Worm (Caenorhabditis elegans) whole organism, mixed stage, embryonic: Measurements from ENCODE around the gene spot-1.

ENCODE experiments used
- M03D4.4 ChIP-seq: sonication (generic microtip); optimal IDR thresholded peaks from 2 replicates; lab custom pipeline; 2017; ENCODE audit warnings: mild to moderate bottlenecking, missing genetic modification characterization, missing compliant biosample characterization
- bed-3 ChIP-seq: fragments of 200-800 bp; sonication (Bioruptor generic); optimal IDR thresholded peaks from 3 replicates; lab custom pipeline; 2018; ENCODE audit warnings: mild to moderate bottlenecking, missing genetic modification characterization, moderate library complexity, missing compliant biosample characterization
- blmp-1 ChIP-seq: fragments of 150-350 bp; optimal IDR thresholded peaks from 2 replicates; lab custom pipeline; 2014; ENCODE audit warnings: missing biosample characterization, missing genetic modification characterization
- ceh-39 ChIP-seq: fragments of 150-350 bp; optimal IDR thresholded peaks from 2 replicates; lab custom pipeline; 2014; ENCODE audit warnings: missing biosample characterization, missing genetic modification characterization
- ces-1 ChIP-seq: fragments of 150-350 bp; optimal IDR thresholded peaks from 2 replicates; lab custom pipeline; 2014; ENCODE audit warnings: missing biosample characterization, missing genetic modification reagents, missing genetic modification characterization
- cnd-1 ChIP-seq: fragments of 200-800 bp; sonication (Bioruptor generic); optimal IDR thresholded peaks from 2 replicates; lab custom pipeline; 2018; ENCODE audit warnings: mild to moderate bottlenecking, missing genetic modification characterization, missing compliant biosample characterization
- drap-1 ChIP-seq: fragments of 200-800 bp; sonication (Bioruptor generic); optimal IDR thresholded peaks from 3 replicates; lab custom pipeline; 2018; ENCODE audit warnings: mild to moderate bottlenecking, missing genetic modification characterization, missing compliant biosample characterization
- elt-1 ChIP-seq: sonication (generic microtip); optimal IDR thresholded peaks from 2 replicates; lab custom pipeline; 2017; ENCODE audit warnings: missing genetic modification characterization, mild to moderate bottlenecking, missing compliant biosample characterization, antibody characterized with exemption, moderate library complexity, borderline replicate concordance; ENCODE audit not compliant: insufficient read depth
- elt-3 ChIP-seq: fragments of 150-350 bp; optimal IDR thresholded peaks from 2 replicates; lab custom pipeline; 2014; ENCODE audit warnings: missing biosample characterization, missing genetic modification characterization
- flh-1 ChIP-seq: fragments of 200-800 bp; sonication (Bioruptor generic); optimal IDR thresholded peaks from 2 replicates; lab custom pipeline; 2018; ENCODE audit warnings: mild to moderate bottlenecking, missing genetic modification characterization, moderate library complexity, missing compliant biosample characterization
- ham-2 ChIP-seq: fragments of 200-800 bp; sonication (Bioruptor generic); optimal IDR thresholded peaks from 2 replicates; lab custom pipeline; 2018; ENCODE audit warnings: mild to moderate bottlenecking, missing genetic modification characterization, missing compliant biosample characterization
- hlh-1 ChIP-seq: fragments of 150-350 bp; optimal IDR thresholded peaks from 2 replicates; lab custom pipeline; 2014; ENCODE audit warnings: missing biosample characterization, missing genetic modification reagents, missing genetic modification characterization
- lin-13 ChIP-seq: fragments of 150-350 bp; optimal IDR thresholded peaks from 2 replicates; lab custom pipeline; 2014; ENCODE audit warnings: missing biosample characterization, missing genetic modification characterization
- lin-32 ChIP-seq: fragments of 200-800 bp; sonication (Bioruptor generic); optimal IDR thresholded peaks from 2 replicates; lab custom pipeline; 2018; ENCODE audit warnings: mild to moderate bottlenecking, missing genetic modification characterization, missing compliant biosample characterization
- lsy-2 ChIP-seq: fragments of 150-350 bp; optimal IDR thresholded peaks from 2 replicates; lab custom pipeline; 2014; ENCODE audit warnings: missing biosample characterization, missing genetic modification characterization
- mab-5 ChIP-seq: fragments of 150-350 bp; optimal IDR thresholded peaks from 2 replicates; lab custom pipeline; 2014; ENCODE audit warnings: missing biosample characterization, missing genetic modification characterization
- mep-1 ChIP-seq: fragments of 150-350 bp; optimal IDR thresholded peaks from 2 replicates; lab custom pipeline; 2017; ENCODE audit warnings: missing biosample characterization, missing genetic modification reagents, missing genetic modification characterization, inconsistent platforms
- mls-2 ChIP-seq: sonication (generic microtip); optimal IDR thresholded peaks from 2 replicates; lab custom pipeline; 2016; ENCODE audit warnings: mild to moderate bottlenecking, missing genetic modification characterization, moderate library complexity, missing compliant biosample characterization
- nhr-12 ChIP-seq: fragments of 150-350 bp; optimal IDR thresholded peaks from 2 replicates; lab custom pipeline; 2014; ENCODE audit warnings: missing biosample characterization, missing genetic modification characterization
- nhr-2 ChIP-seq: fragments of 150-350 bp; optimal IDR thresholded peaks from 2 replicates; lab custom pipeline; 2014; ENCODE audit warnings: missing biosample characterization, missing genetic modification characterization
- nhr-237 ChIP-seq: fragments of 150-350 bp; optimal IDR thresholded peaks from 2 replicates; lab custom pipeline; 2014; ENCODE audit warnings: missing biosample characterization, missing genetic modification characterization
- nhr-28 ChIP-seq: fragments of 150-350 bp; optimal IDR thresholded peaks from 2 replicates; lab custom pipeline; 2014; ENCODE audit warnings: missing biosample characterization, missing genetic modification characterization
- nhr-76 ChIP-seq: sonication (generic microtip); optimal IDR thresholded peaks from 2 replicates; lab custom pipeline; 2017; ENCODE audit warnings: missing biosample characterization, missing genetic modification characterization
- pha-4 ChIP-seq: fragments of 150-350 bp; optimal IDR thresholded peaks from 2 replicates; lab custom pipeline; 2018; ENCODE audit warnings: missing biosample characterization, missing genetic modification reagents, missing genetic modification characterization
- sem-2 ChIP-seq: fragments of 200-800 bp; sonication (Bioruptor generic); optimal IDR thresholded peaks from 2 replicates; lab custom pipeline; 2018; ENCODE audit warnings: mild to moderate bottlenecking, missing genetic modification characterization, missing compliant biosample characterization
- snpc-4 ChIP-seq: fragments of 150-350 bp; optimal IDR thresholded peaks from 2 replicates; lab custom pipeline; 2014; ENCODE audit warnings: missing biosample characterization, missing genetic modification characterization
- sptf-1 ChIP-seq: sonication (generic microtip); optimal IDR thresholded peaks from 2 replicates; lab custom pipeline; 2017; ENCODE audit warnings: mild to moderate bottlenecking, missing genetic modification characterization, moderate library complexity, missing compliant biosample characterization
- tbx-8 ChIP-seq: fragments of 200-800 bp; sonication (Bioruptor generic); optimal IDR thresholded peaks from 2 replicates; lab custom pipeline; 2018; ENCODE audit warnings: mild to moderate bottlenecking, missing genetic modification characterization, moderate library complexity, missing compliant biosample characterization
- unc-39 ChIP-seq: fragments of 150-350 bp; optimal IDR thresholded peaks from 2 replicates; lab custom pipeline; 2014; ENCODE audit warnings: missing biosample characterization, missing genetic modification characterization
- unc-62 ChIP-seq: fragments of 150-350 bp; optimal IDR thresholded peaks from 2 replicates; lab custom pipeline; 2014; ENCODE audit warnings: missing biosample characterization, missing genetic modification reagents, missing genetic modification characterization
- zip-8 ChIP-seq: fragments of 150-350 bp; optimal IDR thresholded peaks from 2 replicates; lab custom pipeline; 2014; ENCODE audit warnings: missing biosample characterization, missing genetic modification characterization

spot-1 gene

ce11 chrIII:7241065-7241464, 36.0 kb downstream of the spot-1 start, which contains the start of gene ztf-31:
Gene ztf-31, plus strand, starts transcription at chrIII:7241365.
- no peak for TF ChIP-seq M03D4.4
- no peak for TF ChIP-seq sem-2 (GFP tag; lab: Kevin White, UChicago)
- TF ChIP-seq hlh-1, result no peak
- TF ChIP-seq ceh-39 (tag; lab: Kevin White, UChicago), result no peak
- no peak for TF ChIP-seq ces-1 (GFP tag; lab: Kevin White, UChicago)
- no peak for TF ChIP-seq cnd-1
- TF ChIP-seq nhr-2 (tag; lab: Kevin White, UChicago), result no peak
- TF ChIP-seq nhr-12 (tag; lab: Kevin White, UChicago), result no peak
- TF ChIP-seq snpc-4 (tag; lab: Kevin White, UChicago), result no peak
- TF ChIP-seq lsy-2 (tag; lab: Kevin White, UChicago), result no peak
- no peak for TF ChIP-seq drap-1 (GFP tag; lab: Kevin White, UChicago)
- no peak for TF ChIP-seq nhr-237
- TF ChIP-seq zip-8 (tag; lab: Kevin White, UChicago), result no peak
- TF ChIP-seq elt-3 (tag; lab: Kevin White, UChicago), result no peak
- no peak for TF ChIP-seq mab-5 (tag; lab: Kevin White, UChicago)
- TF ChIP-seq nhr-76 (tag; lab: Kevin White, UChicago), result no peak
- TF ChIP-seq pha-4 (tag; lab: Kevin White, UChicago), result no peak
- no peak for TF ChIP-seq mls-2
- TF ChIP-seq, all 35 proteins: peak for 0

- TF ChIP-seq sem-2 (GFP tag; lab: Kevin White, UChicago) (no peak), elt-3 (tag; lab: Kevin White, UChicago) (no peak), ceh-39 (tag; lab: Kevin White, UChicago) (no peak), cnd-1 (no peak), lin-32 (GFP tag; lab: Kevin White, UChicago) (no peak), mep-1 (tag; lab: Kevin White, UChicago) (no peak), lin-13 (tag; lab: Kevin White, UChicago) (no peak), ham-2 (GFP tag; lab: Kevin White, UChicago) (no peak), nhr-28 (tag; lab: Kevin White, UChicago) (no peak), mab-5 (tag; lab: Kevin White, UChicago) (no peak), unc-39 (no peak)
These were observed 37.7 kb downstream of the spot-1 start for ce11 chrIII:7239416-7239815.

DNA sequence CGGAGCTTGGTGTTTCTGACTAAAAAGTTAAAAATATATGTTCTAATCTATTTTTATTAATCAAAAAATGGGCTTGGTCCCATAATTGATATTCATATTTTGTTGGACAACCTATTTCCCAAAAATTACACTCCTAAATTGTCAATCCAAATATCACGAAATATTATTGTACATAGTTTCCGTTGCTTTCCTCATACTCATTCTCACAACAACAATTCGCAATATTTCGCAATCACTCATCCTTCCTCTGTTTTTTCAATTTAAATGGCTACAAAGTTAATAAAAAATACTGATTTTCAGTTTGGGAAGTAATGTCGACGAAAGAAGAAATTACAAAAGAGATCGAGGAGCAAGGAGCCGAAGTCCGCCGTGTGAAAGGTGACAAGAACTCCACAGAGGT, 38.3 kb downstream of the spot-1 start, which contains the start of gene pars-1:
Gene pars-1 (plus strand): TSS at position 301 of the 400 bp plus-strand sequence.
- TF ChIP-seq nhr-28 (tag; lab: Kevin White, UChicago) (no peak), lin-13 (tag; lab: Kevin White, UChicago) (no peak), mls-2 (no peak), unc-62 (no peak), flh-1 (GFP tag; lab: Kevin White, UChicago) (no peak), bed-3 (no peak), nhr-76 (tag; lab: Kevin White, UChicago) (no peak), mab-5 (tag; lab: Kevin White, UChicago) (no peak), snpc-4 (tag; lab: Kevin White, UChicago) (no peak), ham-2 (GFP tag; lab: Kevin White, UChicago) (no peak)

DNA sequence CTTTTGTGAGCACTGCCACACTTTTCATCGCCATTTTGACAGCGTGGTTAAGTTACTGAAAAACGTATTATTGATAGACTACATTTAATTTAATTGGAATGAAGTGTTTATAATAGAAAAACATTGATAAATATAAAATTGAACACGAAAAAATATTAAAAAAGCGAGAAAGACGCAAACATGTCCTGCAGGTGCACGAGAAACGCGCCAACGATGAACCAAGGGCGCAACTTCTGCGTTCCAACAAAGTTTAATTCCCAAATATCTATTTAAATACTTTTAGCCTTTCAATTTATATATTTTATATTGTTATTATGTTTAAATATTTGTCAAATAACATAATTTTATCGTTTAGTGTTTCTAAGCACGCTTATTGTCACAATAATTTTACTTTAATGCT, 42.9 kb downstream of the spot-1 start, which contains the start of gene ndus-8:
Gene ndus-8 (minus strand): TSS at position 55 of the 400 bp plus-strand sequence.
- TF ChIP-seq lsy-2 (tag; lab: Kevin White, UChicago) (peak; percentile 64), unc-39 (no peak), nhr-2 (tag; lab: Kevin White, UChicago) (no peak), mep-1 (tag; lab: Kevin White, UChicago) (peak; percentile 48), lin-13 (tag; lab: Kevin White, UChicago) (peak; percentile 56), mls-2 (no peak), nhr-28 (tag; lab: Kevin White, UChicago) (no peak), M03D4.4 (no peak), ces-1 (GFP tag; lab: Kevin White, UChicago) (no peak), unc-62 (no peak), ceh-39 (tag; lab: Kevin White, UChicago) (no peak), nhr-76 (tag; lab: Kevin White, UChicago) (no peak), hlh-1 (no peak), sptf-1 (tag; lab: Kevin White, UChicago) (no peak)
- TF ChIP-seq, all 35 proteins: peak for 3

DNA sequence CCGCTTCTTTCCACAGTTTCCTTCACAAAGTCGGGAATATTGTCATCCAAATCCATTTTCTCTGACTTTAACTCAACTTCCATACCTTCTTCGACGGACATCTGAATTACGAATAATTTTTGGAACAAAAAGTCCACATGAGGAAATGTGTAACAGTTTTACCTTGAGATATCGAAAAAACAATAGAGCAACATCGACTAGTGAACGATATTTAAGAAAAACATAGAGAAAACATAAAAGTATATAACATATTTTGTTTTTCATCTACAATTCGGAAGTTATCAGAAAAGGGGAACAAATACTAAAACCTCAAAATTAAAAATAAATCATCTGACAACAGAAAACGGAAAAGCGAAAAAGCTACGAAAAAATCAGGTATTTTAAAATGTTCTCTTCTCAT, 44.3 kb downstream of the spot-1 start, which contains the start of gene adr-2:
Gene adr-2 (minus strand): TSS at position 101 of the 400 bp plus-strand sequence.
- no peak for TF ChIP-seq sptf-1 (tag; lab: Kevin White, UChicago)
- TF ChIP-seq drap-1 (GFP tag; lab: Kevin White, UChicago), result no peak
- TF ChIP-seq pha-4 (tag; lab: Kevin White, UChicago), result no peak
- TF ChIP-seq elt-1, result no peak
- TF ChIP-seq tbx-8, result no peak
- TF ChIP-seq nhr-12 (tag; lab: Kevin White, UChicago), result no peak
- TF ChIP-seq cnd-1, result no peak
- no peak for TF ChIP-seq mab-5 (tag; lab: Kevin White, UChicago)
- TF ChIP-seq nhr-28 (tag; lab: Kevin White, UChicago), result no peak
- no peak for TF ChIP-seq blmp-1
- no peak for TF ChIP-seq M03D4.4
- no peak for TF ChIP-seq flh-1 (GFP tag; lab: Kevin White, UChicago)
- TF ChIP-seq lsy-2 (tag; lab: Kevin White, UChicago), result no peak
- no peak for TF ChIP-seq ces-1 (GFP tag; lab: Kevin White, UChicago)
- TF ChIP-seq nhr-76 (tag; lab: Kevin White, UChicago), result no peak
- TF ChIP-seq nhr-237, result no peak
- TF ChIP-seq, all 35 proteins: peak for 0
